Worm (Caenorhabditis elegans) whole organism, L3 larva: Measurements from ENCODE around the gene cri-2.
A peak's percentile ranks its signal among the peaks of the same experiment; 100 is the strongest.

Experiments used
- aly-2 ChIP-seq: fragments of 150-350 bp; optimal IDR thresholded peaks from 2 replicates; lab custom pipeline; 2014; ENCODE audit warnings: missing biosample characterization, missing genetic modification characterization
- ceh-28 ChIP-seq: fragments of 150-350 bp; optimal IDR thresholded peaks from 2 replicates; lab custom pipeline; 2014; ENCODE audit warnings: missing biosample characterization, missing genetic modification reagents, missing genetic modification characterization
- ceh-82 ChIP-seq: fragments of 150-350 bp; optimal IDR thresholded peaks from 2 replicates; lab custom pipeline; 2014; ENCODE audit warnings: missing biosample characterization, missing genetic modification characterization
- ceh-9 ChIP-seq: sonication (generic microtip); optimal IDR thresholded peaks from 2 replicates; lab custom pipeline; 2018; ENCODE audit warnings: missing biosample characterization, missing genetic modification characterization
- daf-12 ChIP-seq: fragments of 150-350 bp; optimal IDR thresholded peaks from 2 replicates; lab custom pipeline; 2014; ENCODE audit warnings: missing biosample characterization, missing genetic modification reagents, missing genetic modification characterization
- egl-27 ChIP-seq: sonication (generic microtip); optimal IDR thresholded peaks from 4 replicates; lab custom pipeline; 2017; ENCODE audit warnings: missing biosample characterization, missing genetic modification reagents, missing genetic modification characterization
- egl-5 ChIP-seq: fragments of 150-350 bp; optimal IDR thresholded peaks from 2 replicates; lab custom pipeline; 2017; ENCODE audit warnings: missing biosample characterization, missing genetic modification reagents, missing genetic modification characterization, inconsistent platforms
- elt-1 ChIP-seq: fragments of 150-350 bp; optimal IDR thresholded peaks from 2 replicates; lab custom pipeline; 2014; ENCODE audit warnings: missing biosample characterization, missing genetic modification characterization
- elt-2 ChIP-seq: sonication (generic microtip); optimal IDR thresholded peaks from 2 replicates; lab custom pipeline; 2016; ENCODE audit warnings: missing genetic modification reagents, mild to moderate bottlenecking, missing genetic modification characterization, missing compliant biosample characterization
- elt-3 ChIP-seq, 3 experiments: fragments of 150-350 bp in 1 of 3; sonication (generic microtip) in 2 of 3; optimal IDR thresholded peaks; 2 replicates in 2 of 3; 4 replicates in 1 of 3; lab custom pipeline; 2014 to 2017; ENCODE audit warnings: missing biosample characterization in 3 of 3, missing genetic modification characterization in 3 of 3
- fos-1 ChIP-seq: fragments of 150-350 bp; optimal IDR thresholded peaks from 2 replicates; lab custom pipeline; 2014; ENCODE audit warnings: missing biosample characterization, missing genetic modification characterization
- hmg-11 ChIP-seq: sonication (generic microtip); optimal IDR thresholded peaks from 2 replicates; lab custom pipeline; 2016; ENCODE audit warnings: missing genetic modification characterization, missing compliant biosample characterization
- jun-1 ChIP-seq: fragments of 150-350 bp; optimal IDR thresholded peaks from 2 replicates; lab custom pipeline; 2014; ENCODE audit warnings: missing biosample characterization, missing genetic modification reagents, missing genetic modification characterization
- lin-15B ChIP-seq: fragments of 150-350 bp; optimal IDR thresholded peaks from 2 replicates; lab custom pipeline; 2014; ENCODE audit warnings: missing biosample characterization, missing genetic modification characterization
- lsy-12 ChIP-seq: sonication (generic microtip); optimal IDR thresholded peaks from 2 replicates; lab custom pipeline; 2016; ENCODE audit warnings: mild to moderate bottlenecking, missing genetic modification characterization, missing compliant biosample characterization
- mdl-1 ChIP-seq: fragments of 150-350 bp; optimal IDR thresholded peaks from 2 replicates; lab custom pipeline; 2014; ENCODE audit warnings: missing biosample characterization, missing genetic modification characterization
- mml-1 ChIP-seq: fragments of 150-350 bp; sonication (generic microtip); optimal IDR thresholded peaks from 3 replicates; lab custom pipeline; 2014; ENCODE audit warnings: missing biosample characterization, missing genetic modification characterization
- nfya-1 ChIP-seq: sonication (generic microtip); optimal IDR thresholded peaks from 2 replicates; lab custom pipeline; 2017; ENCODE audit warnings: missing genetic modification characterization, mild to moderate bottlenecking, missing compliant biosample characterization, antibody characterized with exemption, moderate library complexity; ENCODE audit not compliant: insufficient read depth
- nhr-11 ChIP-seq: fragments of 150-350 bp; optimal IDR thresholded peaks from 2 replicates; lab custom pipeline; 2014; ENCODE audit warnings: missing biosample characterization, missing genetic modification characterization
- nhr-23 ChIP-seq: fragments of 150-350 bp; optimal IDR thresholded peaks from 2 replicates; lab custom pipeline; 2014; ENCODE audit warnings: missing biosample characterization, missing genetic modification reagents, missing genetic modification characterization
- nhr-43 ChIP-seq: sonication (generic microtip); optimal IDR thresholded peaks from 2 replicates; lab custom pipeline; 2016; ENCODE audit warnings: mild to moderate bottlenecking, missing genetic modification characterization, missing compliant biosample characterization; ENCODE audit not compliant: poor library complexity, severe bottlenecking
- nhr-76 ChIP-seq: fragments of 150-350 bp; sonication (generic microtip); optimal IDR thresholded peaks from 5 replicates; lab custom pipeline; 2014; ENCODE audit warnings: missing biosample characterization, missing genetic modification characterization
- nhr-77 ChIP-seq: fragments of 150-350 bp; optimal IDR thresholded peaks from 2 replicates; lab custom pipeline; 2014; ENCODE audit warnings: missing biosample characterization, missing genetic modification characterization
- pha-4 ChIP-seq: fragments of 150-350 bp; optimal IDR thresholded peaks from 2 replicates; lab custom pipeline; 2014; ENCODE audit warnings: missing biosample characterization, missing genetic modification reagents, missing genetic modification characterization
- pqm-1 ChIP-seq: fragments of 150-350 bp; optimal IDR thresholded peaks from 2 replicates; lab custom pipeline; 2017; ENCODE audit warnings: missing biosample characterization, missing genetic modification characterization, inconsistent platforms
- sea-2 ChIP-seq: fragments of 150-350 bp; sonication (generic microtip); optimal IDR thresholded peaks from 4 replicates; lab custom pipeline; 2014; ENCODE audit warnings: missing biosample characterization, missing genetic modification reagents, missing genetic modification characterization
- skn-1 ChIP-seq: fragments of 150-350 bp; optimal IDR thresholded peaks from 2 replicates; lab custom pipeline; 2014; ENCODE audit warnings: missing biosample characterization, missing genetic modification characterization
- tbx-2 ChIP-seq: sonication (generic microtip); optimal IDR thresholded peaks from 2 replicates; lab custom pipeline; 2016; ENCODE audit warnings: mild to moderate bottlenecking, missing genetic modification characterization, missing compliant biosample characterization
- unc-39 ChIP-seq: sonication (generic microtip); optimal IDR thresholded peaks from 4 replicates; lab custom pipeline; 2017; ENCODE audit warnings: missing biosample characterization, missing genetic modification characterization
- unc-62 ChIP-seq: fragments of 150-350 bp; sonication (generic microtip); optimal IDR thresholded peaks from 4 replicates; lab custom pipeline; 2014; ENCODE audit warnings: missing biosample characterization, missing genetic modification reagents, missing genetic modification characterization
- zag-1 ChIP-seq: fragments of 150-350 bp; optimal IDR thresholded peaks from 2 replicates; lab custom pipeline; 2014; ENCODE audit warnings: missing biosample characterization, missing genetic modification characterization
- ztf-4 ChIP-seq: fragments of 150-350 bp; optimal IDR thresholded peaks from 2 replicates; lab custom pipeline; 2014; ENCODE audit warnings: missing biosample characterization, missing genetic modification characterization

cri-2 gene

ce11 chrV:8211993-8212392 is 10.4 kb downstream of the cri-2 start:
- no peak for TF ChIP-seq zag-1

ce11 chrV:8212816-8213215 is 11.2 kb downstream of the cri-2 start:
- TF ChIP-seq jun-1 (tag; lab: Kevin White, UChicago): no peak
- no peak for TF ChIP-seq lsy-12 (tag; lab: Kevin White, UChicago)
- TF ChIP-seq lin-15B (tag; lab: Kevin White, UChicago): no peak
- peak; percentile 87 for TF ChIP-seq elt-2 (tag; lab: Kevin White, UChicago)
- TF ChIP-seq aly-2 (tag; lab: Kevin White, UChicago): no peak
- TF ChIP-seq nfya-1 (tag; lab: Kevin White, UChicago): no peak
- no peak for TF ChIP-seq elt-1 (tag; lab: Kevin White, UChicago)
- TF ChIP-seq unc-39 (tag; lab: Kevin White, UChicago): no peak
- no peak for TF ChIP-seq pha-4 (tag; lab: Kevin White, UChicago)
- TF ChIP-seq pqm-1 (tag; lab: Kevin White, UChicago): peak; percentile 83
- no peak for TF ChIP-seq nhr-23 (tag; lab: Kevin White, UChicago)
- TF ChIP-seq fos-1 (tag; lab: Kevin White, UChicago): no peak
- no peak for TF ChIP-seq ztf-4 (tag; lab: Kevin White, UChicago)
- no peak for TF ChIP-seq tbx-2 (tag; lab: Kevin White, UChicago)
- TF ChIP-seq egl-5 (tag; lab: Kevin White, UChicago): no peak
- no peak for TF ChIP-seq skn-1 (tag; lab: Kevin White, UChicago)
- TF ChIP-seq mdl-1: no peak

ce11 chrV:8213868-8214267 is 12.3 kb downstream of the cri-2 start, which contains the start of gene K07C11.7:
Gene K07C11.7 (minus strand): TSS chrV:8213968.
- no peak for TF ChIP-seq nhr-76 (tag; lab: Kevin White, UChicago)
- TF ChIP-seq fos-1 (tag; lab: Kevin White, UChicago): no peak
- TF ChIP-seq unc-62 (GFP tag; lab: Kevin White, UChicago): no peak
- no peak for TF ChIP-seq ceh-82 (tag; lab: Kevin White, UChicago)
- no peak for TF ChIP-seq hmg-11 (tag; lab: Kevin White, UChicago)
- TF ChIP-seq elt-3 (tag; optimal IDR thresholded peaks at IDR 0.05; lab: Kevin White, UChicago): no peak
- TF ChIP-seq nfya-1 (tag; lab: Kevin White, UChicago): no peak
- no peak for TF ChIP-seq nhr-77 (tag; lab: Kevin White, UChicago)

- TF ChIP-seq hmg-11 (tag; lab: Kevin White, UChicago): peak; percentile 70
- TF ChIP-seq unc-39 (tag; lab: Kevin White, UChicago): no peak
- TF ChIP-seq nfya-1 (tag; lab: Kevin White, UChicago): peak; percentile 25
Observed at ce11 chrV:8215158-8215557, 13.6 kb downstream of the cri-2 start.

- no peak for TF ChIP-seq daf-12 (tag; lab: Kevin White, UChicago)
- no peak for TF ChIP-seq nhr-11 (tag; lab: Kevin White, UChicago)
- no peak for TF ChIP-seq ceh-28 (tag; lab: Kevin White, UChicago)
- TF ChIP-seq mml-1 (tag; lab: Kevin White, UChicago): no peak
- TF ChIP-seq egl-27: no peak
- no peak for TF ChIP-seq tbx-2 (tag; lab: Kevin White, UChicago)
- no peak for TF ChIP-seq hmg-11 (tag; lab: Kevin White, UChicago)
- TF ChIP-seq elt-1 (tag; lab: Kevin White, UChicago): no peak
- peak; percentile 91 for TF ChIP-seq elt-2 (tag; lab: Kevin White, UChicago)
- no peak for TF ChIP-seq nhr-76 (tag; lab: Kevin White, UChicago)
- no peak for TF ChIP-seq ceh-9 (tag; lab: Kevin White, UChicago)
- no peak for TF ChIP-seq unc-62 (GFP tag; lab: Kevin White, UChicago)
- TF ChIP-seq lsy-12 (tag; lab: Kevin White, UChicago): no peak
- no peak for TF ChIP-seq fos-1 (tag; lab: Kevin White, UChicago)
- peak; percentile 80 for TF ChIP-seq pqm-1 (tag; lab: Kevin White, UChicago)
- TF ChIP-seq sea-2 (GFP tag; lab: Kevin White, UChicago): no peak
- TF ChIP-seq nhr-43 (tag; lab: Kevin White, UChicago): no peak
- TF ChIP-seq, all 47 proteins: peak for 2
Observed at ce11 chrV:8217118-8217517, 15.5 kb downstream of the cri-2 start.
